Worm (Caenorhabditis elegans): ENCODE measurements around the gene tbx-9.
"Not testable (repeated sequence)": the region's sequence is repeated elsewhere in the genome, so short reads cannot be mapped to it uniquely, and the experiment has no call there.

DNA sequence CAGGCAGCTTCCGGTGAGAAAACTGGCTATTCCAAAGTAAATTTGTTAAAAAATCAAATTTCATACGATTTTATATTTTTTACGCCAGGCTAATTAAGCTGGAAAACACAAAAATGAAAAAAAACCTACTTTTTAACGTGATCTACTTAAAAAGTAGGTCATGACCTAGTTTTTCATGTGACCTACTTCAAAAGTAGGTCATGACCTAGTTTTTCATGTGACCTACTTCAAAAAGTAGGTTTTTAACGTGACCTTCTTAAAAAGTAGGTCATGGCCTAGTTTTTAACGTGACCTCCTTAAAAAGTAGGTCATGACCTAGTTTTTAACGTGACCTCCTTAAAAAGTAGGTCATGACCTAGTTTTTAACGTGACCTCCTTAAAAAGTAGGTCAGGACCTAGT lies 25.0 kb downstream of the tbx-9 start:
- not testable (repeated sequence) for TF ChIP-seq blmp-1 (tag; optimal IDR thresholded peaks at IDR 0.05); sup-37 (GFP tag; optimal IDR thresholded peaks at IDR 0.05); aly-2 (tag; optimal IDR thresholded peaks at IDR 0.05); skn-1 (tag; optimal IDR thresholded peaks at IDR 0.05); mab-9 (GFP tag; IDR thresholded peaks at IDR 0.05); dpl-1 (GFP tag; optimal IDR thresholded peaks at IDR 0.05); fkh-10 (GFP tag; optimal IDR thresholded peaks at IDR 0.05); unc-130 (tag; optimal IDR thresholded peaks at IDR 0.05); nhr-84 (tag; optimal IDR thresholded peaks at IDR 0.05); nhr-11 (tag; optimal IDR thresholded peaks at IDR 0.05); ztf-4 (tag; optimal IDR thresholded peaks at IDR 0.05); nhr-28 (tag; optimal IDR thresholded peaks at IDR 0.05)
